Worm (Caenorhabditis elegans): ENCODE measurements around the gene srt-48.

- TF ChIP-seq lin-15B (tag; optimal IDR thresholded peaks at IDR 0.05): no peak
- TF ChIP-seq egl-43 (GFP tag; IDR thresholded peaks at IDR 0.05): no peak
- TF ChIP-seq ama-1 (optimal IDR thresholded peaks at IDR 0.05): peak; percentile 67
- no peak for TF ChIP-seq snpc-4 (tag; optimal IDR thresholded peaks at IDR 0.05)
- TF ChIP-seq lin-13 (GFP tag; optimal IDR thresholded peaks at IDR 0.05): peak; percentile 48
- TF ChIP-seq unc-39 (tag; optimal IDR thresholded peaks at IDR 0.05): no peak
- no peak for TF ChIP-seq nhr-10 (tag; optimal IDR thresholded peaks at IDR 0.05)
- no peak for TF ChIP-seq lin-39 (tag; optimal IDR thresholded peaks at IDR 0.05)
- TF ChIP-seq vab-7 (GFP tag; IDR thresholded peaks at IDR 0.05): peak; percentile 38; the same call in 1 of the 2 replicates
- TF ChIP-seq fkh-10 (GFP tag; optimal IDR thresholded peaks at IDR 0.05): peak; percentile 63
These were observed 29.2 kb downstream of the srt-48 start, which contains the start of gene hrpu-1 for ce11 chrIV:15039477-15039876.

All from whole organism, L4 larva.